Worm (Caenorhabditis elegans) whole organism, young adult: ENCODE data around the gene suex-1.

ENCODE experiments used
- Y95B8A.8 ChIP-seq: fragments of 200-800 bp; sonication (Bioruptor generic); IDR thresholded peaks from 2 replicates; pipeline ENCODE4 v1.3.6; 2022; ENCODE audit warnings: missing genetic modification reagents, missing genetic modification characterization, missing compliant biosample characterization
- ccch-3 ChIP-seq: fragments of 200-800 bp; sonication (Bioruptor generic); optimal IDR thresholded peaks from 2 replicates; lab custom pipeline; 2018; ENCODE audit warnings: mild to moderate bottlenecking, missing genetic modification characterization, missing compliant biosample characterization
- sdz-38 ChIP-seq: sonication (generic microtip); optimal IDR thresholded peaks from 2 replicates; lab custom pipeline; 2016; ENCODE audit warnings: missing genotype, missing genetic modification characterization, missing compliant biosample characterization
- unc-62 ChIP-seq: fragments of 150-350 bp; optimal IDR thresholded peaks from 2 replicates; lab custom pipeline; 2014; ENCODE audit warnings: missing biosample characterization, missing genetic modification reagents, missing genetic modification characterization

- TF ChIP-seq unc-62 (GFP tag; lab: Kevin White, UChicago) (no peak), ccch-3 (GFP tag; lab: Kevin White, UChicago) (no peak), sdz-38 (tag; lab: Kevin White, UChicago) (no peak), Y95B8A.8 (GFP tag; lab: Robert Waterston, UW) (no peak)
Measured at ce11 chrII:5465729-5466408, 32.2 kb downstream of the suex-1 start, which contains the start of gene clr-1.
